Fruit fly (Drosophila melanogaster): Measurements from ENCODE around the gene Rop.

Gene Rop

DNA sequence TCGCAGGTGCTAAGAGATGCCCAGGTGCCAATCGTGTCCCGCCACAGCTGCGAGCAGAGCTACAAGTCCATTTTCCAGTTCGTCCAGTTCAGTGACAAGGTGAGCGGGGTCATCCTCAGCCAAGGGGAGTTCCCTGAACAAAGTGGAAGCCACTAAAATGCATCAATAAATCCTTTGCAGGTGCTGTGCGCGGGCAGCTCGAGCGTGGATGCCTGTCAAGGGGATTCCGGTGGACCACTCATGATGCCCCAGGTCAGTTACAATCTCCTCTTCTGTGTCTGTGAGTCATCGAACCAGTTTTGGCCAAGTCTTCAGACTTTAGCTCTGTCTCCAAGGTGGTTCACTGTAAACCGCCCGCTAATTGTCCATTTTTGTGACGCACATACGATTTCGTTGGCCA is 6.4 kb upstream of the Rop start:
- TF ChIP-seq CG17801 (GFP tag; optimal IDR thresholded peaks at IDR 0.05; ENCODE audit: partially characterized antibody) = no peak

DNA sequence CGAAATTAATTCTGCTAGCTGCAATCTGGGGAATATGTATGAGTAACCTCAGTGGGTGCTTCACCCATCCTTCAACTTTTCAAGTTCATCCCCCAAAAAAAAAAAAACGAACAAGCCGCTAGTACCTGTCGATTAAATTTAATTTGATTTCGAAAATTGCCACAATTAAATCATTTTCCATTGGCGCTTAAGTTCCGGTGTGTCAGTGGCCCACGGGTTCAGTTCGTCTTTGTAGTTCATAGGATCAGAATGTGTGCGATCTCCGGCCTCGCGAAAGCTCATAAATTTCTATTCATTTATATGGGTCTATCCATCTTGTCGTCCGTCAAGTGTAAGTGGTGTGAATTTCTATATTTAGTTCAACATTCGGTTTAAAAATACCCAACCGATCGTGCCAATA is 3.3 kb upstream of the Rop start, which contains the start of gene CG32260:
Gene CG32260 (plus strand): TSS at position 301 of the 400 bp plus-strand sequence.
- TF ChIP-seq CG17801 (GFP tag; optimal IDR thresholded peaks at IDR 0.05; ENCODE audit: partially characterized antibody) = no peak

DNA sequence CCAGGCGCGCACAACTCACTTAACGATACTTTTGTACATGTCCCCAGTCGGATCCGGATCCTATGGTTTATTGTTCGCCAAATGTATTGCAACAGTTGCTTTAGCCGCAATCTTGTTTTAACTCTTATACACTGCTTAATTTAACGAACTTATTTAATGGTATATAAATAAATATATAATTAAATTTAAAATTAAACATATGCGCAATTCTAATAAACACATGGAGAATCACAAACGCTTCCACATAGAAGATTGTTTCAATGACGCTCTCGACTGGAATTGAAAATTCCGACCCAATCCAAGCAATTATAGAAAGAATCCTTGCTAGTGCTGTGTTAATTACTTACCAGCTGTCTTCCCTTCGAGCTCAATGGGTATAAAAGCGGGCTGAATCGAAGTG is 2.4 kb upstream of the Rop start, which contains the start of gene Akh:
Gene Akh (plus strand): TSS at position 301 of the 400 bp plus-strand sequence.
- TF ChIP-seq CG17801 (GFP tag; optimal IDR thresholded peaks at IDR 0.05; ENCODE audit: partially characterized antibody) = no peak

DNA sequence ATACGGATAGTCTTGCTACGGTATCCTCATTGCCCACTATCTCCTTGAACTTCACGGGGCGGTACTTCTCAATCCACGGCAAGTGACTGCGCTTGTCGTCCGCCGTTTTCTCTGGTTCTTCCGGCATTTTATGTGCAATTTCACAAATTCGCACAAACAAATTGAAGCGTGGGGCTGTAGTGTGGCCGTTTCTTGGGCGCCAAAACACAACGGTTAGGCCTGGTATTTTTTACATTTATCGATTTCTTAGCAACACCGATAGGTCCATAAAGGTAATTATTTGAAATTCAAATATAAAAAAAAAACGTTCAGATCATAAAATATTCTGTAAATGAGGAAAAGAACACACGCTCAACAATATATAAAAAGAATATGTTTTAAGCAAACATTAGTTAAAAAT is 2.9 kb downstream of the Rop start, which contains the start of gene RfC4:
Gene RfC4 (minus strand): TSS at position 182 of the 400 bp plus-strand sequence.
- TF ChIP-seq CG17801 (GFP tag; optimal IDR thresholded peaks at IDR 0.05; ENCODE audit: partially characterized antibody) = no peak

DNA sequence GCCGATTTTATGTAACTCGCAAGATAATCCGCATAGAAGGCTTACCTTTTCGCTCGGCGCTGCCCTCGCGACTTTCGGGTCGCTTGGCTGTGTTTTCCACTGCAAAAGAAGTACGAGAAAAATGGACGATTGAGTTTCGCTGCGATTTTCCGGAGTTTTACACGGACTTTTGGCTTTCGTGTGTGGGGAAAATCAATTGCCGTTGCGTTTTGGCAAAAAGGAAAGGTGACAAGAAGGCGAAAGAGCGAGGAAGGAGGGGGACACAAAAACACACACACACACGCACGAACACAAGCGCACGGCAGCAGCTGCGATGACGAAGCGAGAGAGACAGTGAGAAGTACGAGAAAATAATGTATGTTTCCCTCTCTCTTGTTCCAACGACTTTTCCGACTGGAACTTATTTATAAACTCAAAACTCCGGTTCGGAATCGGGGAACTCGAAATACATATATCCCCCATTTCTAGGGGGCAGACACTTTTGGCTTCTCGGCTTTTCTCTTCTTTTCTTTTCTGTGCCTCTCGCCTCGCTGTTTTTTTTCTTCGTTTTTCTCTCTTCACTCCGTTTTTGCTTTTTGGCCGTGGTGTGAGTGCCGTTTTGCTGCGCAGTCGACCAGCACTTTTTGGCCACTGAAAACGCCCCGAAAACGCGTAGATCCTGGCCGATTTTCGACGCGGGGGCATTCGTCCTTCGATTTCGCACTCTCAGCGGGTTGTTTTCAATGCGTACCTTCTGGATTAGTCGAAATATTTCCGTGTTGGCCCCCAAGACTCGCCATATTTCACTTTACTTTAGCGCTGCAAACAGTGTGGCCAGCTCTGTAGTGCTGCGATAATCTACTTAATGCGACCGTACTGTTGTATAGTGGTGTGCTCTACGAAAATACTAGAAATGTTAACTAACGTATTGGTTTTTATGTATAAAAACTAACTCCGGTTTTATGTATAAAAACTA is 4.8 kb downstream of the Rop start, which contains the start of gene ens:
Gene ens (minus strand): TSS at position 827 of the 955 bp plus-strand sequence.
- TF ChIP-seq CG17801 (GFP tag; optimal IDR thresholded peaks at IDR 0.05; ENCODE audit: partially characterized antibody) = peak; percentile 35

DNA sequence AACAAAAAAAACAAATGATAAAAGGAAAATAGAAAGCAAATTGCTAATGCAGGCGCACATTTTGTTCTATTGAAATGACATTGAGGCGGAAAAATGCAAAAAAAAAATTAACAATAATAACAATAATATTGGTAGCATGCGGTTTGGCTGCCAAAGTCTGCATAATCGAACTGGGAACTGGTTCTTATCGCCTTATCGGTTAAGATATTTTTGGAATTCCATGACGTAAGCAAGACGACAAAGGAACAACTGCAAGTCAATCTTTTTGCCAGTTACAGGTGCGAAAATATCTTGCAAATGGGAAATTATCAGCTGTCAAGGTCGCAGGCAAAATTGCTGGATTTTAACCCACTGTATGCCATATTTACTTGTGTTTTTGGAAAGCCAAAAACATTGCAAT is 6.2 kb downstream of the Rop start:
- no peak for TF ChIP-seq CG17801 (GFP tag; optimal IDR thresholded peaks at IDR 0.05; ENCODE audit: partially characterized antibody)

DNA sequence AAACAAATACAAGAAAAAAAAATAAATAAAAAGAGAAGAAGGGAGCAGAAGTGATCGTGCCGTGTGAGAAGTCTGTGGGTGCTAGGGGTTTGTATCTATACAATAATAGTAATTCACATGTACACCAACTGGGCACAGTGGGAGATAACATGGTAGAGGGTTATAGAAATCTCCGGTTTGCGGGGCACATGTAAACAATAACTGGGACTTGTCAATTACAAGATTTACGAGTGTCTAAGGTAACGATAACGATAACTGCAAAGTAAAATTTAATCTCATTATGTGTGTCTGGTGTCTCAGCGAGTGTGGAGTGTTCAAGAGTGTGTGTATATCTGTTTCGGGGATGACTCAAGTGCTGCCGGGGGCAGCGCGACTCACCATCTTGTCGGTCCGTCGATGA is 8.1 kb downstream of the Rop start:
- TF ChIP-seq CG17801 (GFP tag; optimal IDR thresholded peaks at IDR 0.05; ENCODE audit: partially characterized antibody) = no peak

DNA sequence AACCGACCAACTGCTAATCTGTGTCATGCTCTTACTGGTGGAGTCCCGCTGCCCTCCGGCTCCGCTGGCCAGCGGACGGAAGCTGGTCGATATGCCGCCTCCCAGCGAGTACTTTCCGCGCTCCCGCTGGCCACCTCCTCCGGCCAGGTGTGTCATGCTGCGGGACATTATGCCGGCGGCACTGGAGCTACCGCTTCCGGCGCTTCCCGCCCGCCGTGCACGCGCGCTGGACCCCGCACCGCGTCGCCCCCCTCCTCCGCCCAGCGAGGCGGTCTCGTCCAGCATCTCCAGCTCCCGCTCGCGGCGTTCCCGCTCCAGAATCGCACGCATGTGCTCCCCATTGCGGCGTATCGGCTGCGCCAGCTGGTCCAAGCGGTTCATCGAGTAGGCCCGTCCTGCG is 10.2 kb downstream of the Rop start:
- TF ChIP-seq CG17801 (GFP tag; optimal IDR thresholded peaks at IDR 0.05; ENCODE audit: partially characterized antibody) = no peak

DNA sequence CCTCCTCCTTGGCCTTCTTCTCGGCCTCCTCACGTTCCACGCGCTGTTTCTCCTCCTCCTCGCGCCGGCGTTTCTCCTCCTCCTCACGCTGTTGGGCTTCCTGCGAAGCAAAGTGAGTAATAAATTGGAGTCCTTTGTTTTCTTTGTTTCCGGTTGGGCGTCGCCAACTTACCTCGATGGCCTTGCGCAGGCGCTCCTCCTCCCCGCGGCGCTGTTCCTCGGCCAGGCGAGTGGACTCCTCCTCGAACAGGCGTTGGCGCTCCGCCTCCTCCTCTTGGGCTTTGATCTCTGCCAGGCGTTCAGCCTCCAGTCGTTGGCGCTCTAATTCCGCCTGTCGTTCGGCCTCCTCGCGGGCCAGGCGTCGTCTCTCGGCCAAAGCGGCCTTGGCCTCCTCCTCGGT is 13.1 kb downstream of the Rop start:
- TF ChIP-seq CG17801 (GFP tag; optimal IDR thresholded peaks at IDR 0.05; ENCODE audit: partially characterized antibody) = no peak

DNA sequence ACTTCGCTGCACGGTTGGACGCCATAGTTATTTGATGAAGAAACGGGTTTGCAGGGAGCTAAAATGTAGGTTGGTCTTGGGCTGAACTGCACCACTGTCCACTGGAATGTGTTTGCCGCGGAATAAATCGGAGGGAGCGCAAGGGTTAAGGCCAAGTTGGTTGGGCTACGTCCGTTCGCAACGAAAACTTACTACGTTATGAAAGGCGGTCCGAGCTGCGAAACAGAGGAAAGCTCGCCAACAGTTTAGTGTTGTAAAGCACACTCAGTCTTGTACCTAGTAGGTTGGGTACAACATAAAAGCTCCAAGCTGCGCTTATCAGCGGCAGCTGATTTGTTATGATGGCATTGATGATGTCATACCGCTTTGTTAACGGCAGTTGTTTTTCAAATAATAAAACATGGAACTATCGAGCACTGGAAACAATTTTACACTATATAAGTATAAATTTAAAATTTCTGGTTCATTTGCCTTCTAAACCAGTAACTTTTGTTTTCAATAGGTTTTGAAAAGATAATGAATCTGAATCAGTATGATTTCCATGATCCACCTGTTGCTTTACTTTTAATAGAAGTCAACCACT is 16.5 kb downstream of the Rop start, which contains the start of gene Chd64:
Gene Chd64 (minus strand): TSS at position 204 of the 583 bp plus-strand sequence.
- peak; percentile 82 for TF ChIP-seq CG17801 (GFP tag; optimal IDR thresholded peaks at IDR 0.05; ENCODE audit: partially characterized antibody)

DNA sequence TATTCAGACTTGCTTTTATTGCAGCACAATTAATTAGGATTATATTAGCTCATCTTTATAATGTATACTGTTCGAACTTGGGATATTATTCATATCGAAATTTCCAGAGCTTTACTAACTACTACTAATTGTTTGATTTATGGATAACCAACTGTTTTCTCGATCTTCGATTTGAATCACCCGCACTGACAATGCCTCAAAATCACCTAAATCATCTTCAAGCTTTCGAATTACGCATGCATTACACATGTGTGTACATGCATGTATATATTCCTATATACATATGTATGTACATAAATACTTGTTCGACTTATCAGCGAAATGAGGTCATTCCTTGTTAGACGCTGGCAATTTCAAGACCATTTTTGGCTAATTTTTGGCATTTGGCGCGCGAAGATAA is 17.2 kb downstream of the Rop start:
- no peak for TF ChIP-seq CG17801 (GFP tag; optimal IDR thresholded peaks at IDR 0.05; ENCODE audit: partially characterized antibody)

DNA sequence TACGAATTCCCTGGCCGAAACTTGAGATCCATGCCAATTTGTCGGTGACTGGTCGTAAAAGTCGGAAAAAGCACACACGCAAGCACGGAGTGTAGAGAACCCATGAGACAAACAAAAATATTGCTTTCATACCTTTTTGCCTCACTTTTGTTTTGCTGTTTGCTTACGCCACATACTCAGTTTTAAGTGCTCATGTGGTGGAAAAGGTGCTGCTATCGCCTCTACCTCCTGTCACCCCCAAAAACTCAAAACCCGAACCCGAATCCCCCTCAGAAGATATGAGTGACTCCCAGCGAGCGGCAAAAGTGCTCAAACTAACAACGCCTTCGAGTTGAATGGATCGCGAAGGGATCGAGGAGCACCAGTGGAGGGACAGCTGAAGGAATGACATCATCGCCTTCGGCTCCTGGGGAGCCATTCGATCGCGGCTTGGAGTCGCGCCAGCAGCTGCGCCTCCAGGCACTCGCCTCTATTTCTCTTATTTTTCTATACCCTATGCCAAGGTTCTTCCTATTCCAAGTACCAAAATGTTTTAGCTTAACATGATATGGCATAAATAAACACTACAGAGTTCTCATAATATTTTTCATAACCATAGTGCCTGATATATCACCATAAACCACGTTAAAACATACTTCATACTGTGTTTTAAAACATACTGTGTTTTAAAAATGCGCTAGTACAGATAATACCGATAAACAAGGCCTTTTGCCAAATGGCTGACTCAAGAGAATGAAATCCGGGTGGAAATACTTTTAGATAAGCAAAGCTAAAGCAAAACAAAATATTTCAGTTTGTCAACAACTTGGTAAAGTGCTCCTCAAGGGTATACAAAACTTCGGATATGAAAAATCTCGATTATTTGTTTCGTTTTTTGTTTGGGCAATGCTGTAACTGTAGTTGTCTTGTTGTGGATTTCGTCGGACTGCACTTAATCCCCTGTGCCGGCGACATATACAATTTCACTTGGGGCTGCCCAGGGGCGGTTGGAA is 18.1 kb downstream of the Rop start:
- no peak for TF ChIP-seq CG17801 (GFP tag; optimal IDR thresholded peaks at IDR 0.05; ENCODE audit: partially characterized antibody)

DNA sequence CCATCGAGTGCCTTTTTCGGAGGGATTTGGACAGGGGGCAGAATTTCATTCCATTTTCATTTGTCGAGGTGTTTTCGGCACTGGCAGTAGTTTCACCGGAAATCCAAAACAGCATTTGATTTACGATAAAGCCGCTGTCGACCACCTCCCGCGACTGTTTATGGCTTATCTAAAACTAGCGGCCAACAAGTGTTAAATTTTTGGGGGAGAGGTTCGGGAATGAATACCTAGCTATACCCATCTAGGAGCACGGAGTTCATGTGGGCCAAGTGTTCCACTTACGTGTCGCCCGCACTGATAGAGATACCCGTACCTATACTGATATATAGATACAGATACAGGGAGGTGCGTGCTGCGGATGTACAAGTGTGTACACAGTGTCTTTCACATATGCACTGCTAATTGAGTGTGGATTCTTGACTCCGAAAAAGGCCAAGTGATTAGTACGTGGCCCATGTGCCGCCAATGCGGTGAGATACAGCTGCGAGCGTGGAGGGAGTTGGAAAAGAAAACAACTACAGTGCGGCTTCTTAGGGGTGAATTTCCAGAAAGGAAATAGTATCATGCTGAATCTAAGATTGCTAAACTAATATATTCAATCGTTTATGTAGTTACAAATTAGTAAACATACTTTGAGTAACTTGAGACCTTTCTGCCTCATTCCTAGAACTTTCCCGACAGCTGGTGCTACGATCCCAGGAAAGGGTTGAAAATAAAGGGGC is 19.0 kb downstream of the Rop start:
- no peak for TF ChIP-seq CG17801 (GFP tag; optimal IDR thresholded peaks at IDR 0.05; ENCODE audit: partially characterized antibody)

DNA sequence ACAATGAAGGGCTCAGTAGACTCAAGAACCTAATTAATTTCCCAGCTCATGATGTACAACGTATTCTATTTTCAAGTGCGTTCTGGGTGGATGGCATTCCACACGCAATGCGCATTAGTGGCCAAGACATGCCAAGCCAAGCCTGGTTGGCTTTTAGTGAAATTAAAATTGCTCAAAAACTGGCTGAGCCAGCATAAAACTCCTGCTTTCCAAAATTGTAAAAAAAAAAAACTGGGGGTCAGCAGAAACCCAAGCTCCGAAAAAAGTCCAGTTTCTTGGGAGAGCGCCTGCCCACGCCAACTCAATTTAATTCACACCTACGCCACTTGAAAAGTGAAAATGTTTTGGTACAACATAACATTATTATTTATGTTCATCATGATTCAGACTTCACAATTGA is 20.5 kb downstream of the Rop start:
- no peak for TF ChIP-seq CG17801 (GFP tag; optimal IDR thresholded peaks at IDR 0.05; ENCODE audit: partially characterized antibody)
